Worm (Caenorhabditis elegans) whole organism, L1 larva: Measurements from ENCODE around the gene mdf-2.

Experiments used
- C16A3.4 ChIP-seq: fragments of 150-350 bp; optimal IDR thresholded peaks from 2 replicates; lab custom pipeline; 2014; ENCODE audit warnings: missing biosample characterization, missing genetic modification characterization
- C34B4.2 ChIP-seq: sonication (generic microtip); optimal IDR thresholded peaks from 2 replicates; lab custom pipeline; 2017; ENCODE audit warnings: mild to moderate bottlenecking, missing genetic modification characterization, missing compliant biosample characterization
- F16B12.6 ChIP-seq: fragments of 150-350 bp; optimal IDR thresholded peaks from 2 replicates; lab custom pipeline; 2014; ENCODE audit warnings: missing biosample characterization, missing genetic modification characterization
- Y116A8C.19 ChIP-seq: sonication (generic microtip); optimal IDR thresholded peaks from 2 replicates; lab custom pipeline; 2016; ENCODE audit warnings: missing compliant biosample characterization, missing genetic modification characterization, borderline replicate concordance
- aha-1 ChIP-seq: fragments of 150-350 bp; optimal IDR thresholded peaks from 2 replicates; lab custom pipeline; 2014; ENCODE audit warnings: missing biosample characterization, missing genetic modification characterization
- ama-1 ChIP-seq: fragments of 150-350 bp; optimal IDR thresholded peaks from 2 replicates; lab custom pipeline; 2014
- blmp-1 ChIP-seq: fragments of 150-350 bp; optimal IDR thresholded peaks from 2 replicates; lab custom pipeline; 2014; ENCODE audit warnings: missing biosample characterization, missing genetic modification characterization
- ceh-82 ChIP-seq, 3 experiments: fragments of 150-350 bp in 1 of 3; sonication (generic microtip) in 2 of 3; optimal IDR thresholded peaks; 2 replicates each; lab custom pipeline; 2014 to 2017; ENCODE audit warnings: missing biosample characterization in 3 of 3, missing genetic modification characterization in 3 of 3
- ceh-88 ChIP-seq: fragments of 200-800 bp; sonication (Bioruptor generic); IDR thresholded peaks from 2 replicates; pipeline ENCODE4 v1.3.6; 2022; ENCODE audit warnings: missing genetic modification characterization, missing compliant biosample characterization
- ceh-90 ChIP-seq: sonication (generic microtip); optimal IDR thresholded peaks from 2 replicates; lab custom pipeline; 2016; ENCODE audit warnings: missing genetic modification characterization, missing compliant biosample characterization
- dpl-1 ChIP-seq, 3 experiments: fragments of 150-350 bp in 2 of 3; sonication (generic microtip) in 1 of 3; optimal IDR thresholded peaks; 2 replicates each; lab custom pipeline; 2014 to 2017; ENCODE audit warnings: missing biosample characterization in 3 of 3, missing genetic modification characterization in 3 of 3, missing genetic modification reagents in 3 of 3
- dsc-1 ChIP-seq: sonication (generic microtip); optimal IDR thresholded peaks from 2 replicates; lab custom pipeline; 2016; ENCODE audit warnings: mild to moderate bottlenecking, missing genetic modification characterization, missing compliant biosample characterization
- efl-1 ChIP-seq, 4 experiments: fragments of 150-350 bp; optimal IDR thresholded peaks in 3 of 4; peaks in 1 of 4; 1 replicate in 1 of 4; 2 replicates in 3 of 4; lab custom pipeline; 2014; ENCODE audit warnings: missing biosample characterization in 2 of 4, missing genetic modification characterization in 2 of 4, missing genetic modification reagents in 2 of 4
- efl-3 ChIP-seq: fragments of 200-800 bp; sonication (Bioruptor generic); optimal IDR thresholded peaks from 2 replicates; lab custom pipeline; 2018; ENCODE audit warnings: mild to moderate bottlenecking, missing genetic modification characterization, missing compliant biosample characterization
- fkh-10 ChIP-seq: sonication (generic microtip); optimal IDR thresholded peaks from 2 replicates; lab custom pipeline; 2017; ENCODE audit warnings: missing biosample characterization, missing genetic modification reagents, missing genetic modification characterization
- fos-1 ChIP-seq: fragments of 150-350 bp; optimal IDR thresholded peaks from 2 replicates; lab custom pipeline; 2014; ENCODE audit warnings: missing biosample characterization, missing genetic modification characterization
- hpl-2 ChIP-seq: fragments of 150-350 bp; optimal IDR thresholded peaks from 2 replicates; lab custom pipeline; 2014; ENCODE audit warnings: missing biosample characterization, missing genetic modification reagents, missing genetic modification characterization
- isw-1 ChIP-seq: fragments of 200-800 bp; sonication (Bioruptor generic); IDR thresholded peaks from 2 replicates; pipeline ENCODE4 v1.3.6; 2022; ENCODE audit warnings: missing genetic modification characterization, missing compliant biosample characterization
- jun-1 ChIP-seq: fragments of 150-350 bp; optimal IDR thresholded peaks from 2 replicates; lab custom pipeline; 2014; ENCODE audit warnings: missing biosample characterization, missing genetic modification reagents, missing genetic modification characterization
- lin-14 ChIP-seq: fragments of 200-800 bp; sonication (Bioruptor generic); optimal IDR thresholded peaks from 2 replicates; lab custom pipeline; 2018; ENCODE audit warnings: mild to moderate bottlenecking, missing genetic modification characterization, moderate library complexity, missing compliant biosample characterization
- lin-15B ChIP-seq: fragments of 150-350 bp; sonication (generic microtip); optimal IDR thresholded peaks from 3 replicates; lab custom pipeline; 2014; ENCODE audit warnings: missing biosample characterization, missing genetic modification characterization
- lin-35 ChIP-seq, 2 experiments: fragments of 150-350 bp; optimal IDR thresholded peaks; 2 replicates each; lab custom pipeline; 2014; ENCODE audit warnings: missing biosample characterization in 2 of 2, missing genetic modification characterization in 2 of 2, missing genetic modification reagents in 2 of 2
- lsy-2 ChIP-seq, 2 experiments: fragments of 150-350 bp; optimal IDR thresholded peaks; 2 replicates each; lab custom pipeline; 2014; ENCODE audit warnings: missing biosample characterization in 2 of 2, missing genetic modification characterization in 2 of 2
- mab-9 ChIP-seq: fragments of 200-800 bp; sonication (Bioruptor generic); IDR thresholded peaks from 2 replicates; pipeline ENCODE4 v1.3.6; 2022; ENCODE audit warnings: missing genetic modification reagents, missing genetic modification characterization, missing compliant biosample characterization
- mdl-1 ChIP-seq, 2 experiments: fragments of 150-350 bp; optimal IDR thresholded peaks; 2 replicates each; lab custom pipeline; 2014 to 2017; ENCODE audit warnings: missing biosample characterization in 2 of 2, missing genetic modification characterization in 2 of 2, inconsistent platforms in 1 of 2
- nhr-19 ChIP-seq: fragments of 200-800 bp; sonication (Bioruptor generic); conservative IDR thresholded peaks from 2 replicates; pipeline ENCODE4 v1.3.6; 2022; ENCODE audit warnings: missing genetic modification characterization, missing compliant biosample characterization
- nhr-20 ChIP-seq: sonication (generic microtip); optimal IDR thresholded peaks from 2 replicates; lab custom pipeline; 2016; ENCODE audit warnings: mild to moderate bottlenecking, missing genetic modification characterization, missing compliant biosample characterization
- nhr-47 ChIP-seq: sonication (generic microtip); optimal IDR thresholded peaks from 2 replicates; lab custom pipeline; 2016; ENCODE audit warnings: mild to moderate bottlenecking, missing genetic modification characterization, moderate library complexity, missing compliant biosample characterization
- nhr-71 ChIP-seq: sonication (generic microtip); optimal IDR thresholded peaks from 2 replicates; lab custom pipeline; 2016; ENCODE audit warnings: mild to moderate bottlenecking, missing genetic modification characterization, moderate library complexity, missing compliant biosample characterization
- nhr-77 ChIP-seq: fragments of 150-350 bp; optimal IDR thresholded peaks from 2 replicates; lab custom pipeline; 2014; ENCODE audit warnings: missing biosample characterization, missing genetic modification characterization
- nhr-85 ChIP-seq: sonication (generic microtip); peaks from one replicate; lab custom pipeline; 2016; ENCODE audit warnings: missing genetic modification characterization, inconsistent platforms, missing compliant biosample characterization
- pag-3 ChIP-seq: sonication (generic microtip); optimal IDR thresholded peaks from 2 replicates; lab custom pipeline; 2017; ENCODE audit warnings: missing genetic modification characterization, mild to moderate bottlenecking, missing compliant biosample characterization, antibody characterized with exemption, borderline replicate concordance; ENCODE audit not compliant: insufficient read depth
- rnt-1 ChIP-seq: sonication (generic microtip); optimal IDR thresholded peaks from 2 replicates; lab custom pipeline; 2016; ENCODE audit warnings: mild to moderate bottlenecking, missing genetic modification characterization, moderate library complexity, missing compliant biosample characterization
- snpc-4 ChIP-seq: fragments of 150-350 bp; optimal IDR thresholded peaks from 2 replicates; lab custom pipeline; 2014; ENCODE audit warnings: missing biosample characterization, missing genetic modification characterization
- snu-23 ChIP-seq: sonication (generic microtip); optimal IDR thresholded peaks from 2 replicates; lab custom pipeline; 2016; ENCODE audit warnings: missing genetic modification characterization, missing compliant biosample characterization
- sox-4 ChIP-seq: sonication (generic microtip); optimal IDR thresholded peaks from 2 replicates; lab custom pipeline; 2016; ENCODE audit warnings: missing genetic modification characterization, missing compliant biosample characterization
- swsn-7 ChIP-seq: sonication (generic microtip); optimal IDR thresholded peaks from 2 replicates; lab custom pipeline; 2016; ENCODE audit warnings: missing genetic modification characterization, missing compliant biosample characterization
- unc-86 ChIP-seq: sonication (generic microtip); optimal IDR thresholded peaks from 2 replicates; lab custom pipeline; 2016; ENCODE audit warnings: missing genetic modification characterization, missing compliant biosample characterization
- unc-98 ChIP-seq: fragments of 200-800 bp; sonication (Bioruptor generic); IDR thresholded peaks from 2 replicates; pipeline ENCODE4 v1.3.6; 2022; ENCODE audit warnings: missing genetic modification characterization, missing compliant biosample characterization
- xbp-1 ChIP-seq: sonication (generic microtip); optimal IDR thresholded peaks from 2 replicates; lab custom pipeline; 2016; ENCODE audit warnings: missing genetic modification characterization, missing compliant biosample characterization
- ztf-11 ChIP-seq, 2 experiments: sonication (generic microtip); optimal IDR thresholded peaks; 2 replicates each; lab custom pipeline; 2016 to 2017; ENCODE audit warnings: missing genetic modification characterization in 2 of 2, missing biosample characterization in 1 of 2, missing compliant biosample characterization in 1 of 2
- ztf-4 ChIP-seq: fragments of 150-350 bp; optimal IDR thresholded peaks from 2 replicates; lab custom pipeline; 2014; ENCODE audit warnings: missing biosample characterization, missing genetic modification characterization

mdf-2 gene

ce11 chrIV:2666127-2666526 is 25.2 kb upstream of the mdf-2 start:
- TF ChIP-seq ztf-11 (tag; optimal IDR thresholded peaks at IDR 0.05; lab: Kevin White, UChicago) (no peak), dpl-1 (GFP tag; optimal IDR thresholded peaks at IDR 0.05; lab: Kevin White, UChicago) (peak; percentile 38 to 64 (median 39)), F16B12.6 (peak; percentile 22), efl-1 (optimal IDR thresholded peaks at IDR 0.05; lab: Kevin White, UChicago) (peak; percentile 8 to 38), efl-1 (GFP tag; optimal IDR thresholded peaks at IDR 0.05 in 1 of 2; lab: Kevin White, UChicago) (peak; percentile 50 to 94), lin-14 (GFP tag; lab: Kevin White, UChicago) (peak; percentile 36), lin-35 (GFP tag; optimal IDR thresholded peaks at IDR 0.05; lab: Kevin White, UChicago) (peak; percentile 35 to 56), ceh-82 (tag; optimal IDR thresholded peaks at IDR 0.05; lab: Kevin White, UChicago) (peak in 1 of 3 experiments; percentile 18), rnt-1 (peak; percentile 25), nhr-85 (tag; lab: Kevin White, UChicago) (peak; percentile 53), ama-1 (lab: Kevin White, UChicago) (no peak), lin-15B (tag; lab: Kevin White, UChicago) (peak; percentile 25), pag-3 (tag; lab: Kevin White, UChicago) (peak; percentile 72), C16A3.4 (tag; lab: Kevin White, UChicago) (no peak)

DNA sequence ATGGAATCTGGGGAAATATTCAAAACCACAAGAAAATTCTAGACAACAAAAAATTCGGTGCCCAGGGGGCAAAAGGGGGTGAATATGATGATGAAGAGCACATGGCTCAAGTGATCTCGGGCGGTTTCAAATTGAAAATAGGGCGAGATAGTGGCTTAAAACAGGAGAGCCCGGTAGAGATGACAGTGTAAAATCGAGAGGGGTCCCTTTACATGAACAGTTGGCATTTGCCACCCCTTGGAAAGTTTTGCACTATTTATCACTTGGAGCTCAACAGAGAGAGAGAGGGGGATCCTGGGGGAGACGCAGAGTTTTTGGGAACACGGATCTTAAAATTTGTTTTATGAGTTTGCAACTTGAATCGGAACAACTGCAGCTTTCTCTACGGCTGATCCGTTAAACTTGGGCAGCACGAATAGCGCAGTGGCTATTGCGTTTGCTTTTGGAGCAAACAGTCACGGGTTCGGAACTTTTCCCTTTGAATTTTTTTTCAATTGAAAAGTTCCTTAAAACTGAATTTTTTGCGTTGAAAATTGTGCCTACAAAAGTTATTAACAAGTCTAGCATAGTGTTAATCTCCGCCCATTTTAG is 24.6 kb upstream of the mdf-2 start:
- no peak for TF ChIP-seq blmp-1 (tag; lab: Kevin White, UChicago)
- TF ChIP-seq snpc-4 (tag; lab: Kevin White, UChicago): no peak
- TF ChIP-seq dsc-1: peak; percentile 25
- TF ChIP-seq nhr-71 (tag; lab: Kevin White, UChicago): peak; percentile 74
- TF ChIP-seq nhr-20: peak; percentile 31
- TF ChIP-seq rnt-1: peak; percentile 54
- TF ChIP-seq nhr-47 (tag; lab: Kevin White, UChicago): no peak
- no peak for TF ChIP-seq xbp-1 (tag; lab: Kevin White, UChicago)
- TF ChIP-seq pag-3 (tag; lab: Kevin White, UChicago): peak; percentile 99
- no peak; the same call in none of the 2 replicates for TF ChIP-seq nhr-19 (GFP tag; lab: Robert Waterston, UW)
- peak in 1 of 2 experiments; percentile 59 for TF ChIP-seq lsy-2 (tag; optimal IDR thresholded peaks at IDR 0.05; lab: Kevin White, UChicago)
- TF ChIP-seq mdl-1 (tag; optimal IDR thresholded peaks at IDR 0.05; lab: Kevin White, UChicago): peak in 1 of 2 experiments; percentile 29
- no peak for TF ChIP-seq nhr-77 (tag; lab: Kevin White, UChicago)
- no peak for TF ChIP-seq fos-1
- peak; percentile 79 for TF ChIP-seq lin-14 (GFP tag; lab: Kevin White, UChicago)
- TF ChIP-seq hpl-2: no peak
- TF ChIP-seq jun-1: no peak
- peak; percentile 30 for TF ChIP-seq snu-23 (GFP tag; lab: Kevin White, UChicago)
- TF ChIP-seq unc-98 (GFP tag; lab: Robert Waterston, UW): 0 out of 2 replicates have a peak, but pooled peaks have one; percentile 40
- TF ChIP-seq efl-1 (optimal IDR thresholded peaks at IDR 0.05; lab: Kevin White, UChicago): peak in 1 of 2 experiments; percentile 23
- peak; percentile 4 to 64 for TF ChIP-seq efl-1 (GFP tag; optimal IDR thresholded peaks at IDR 0.05 in 1 of 2; lab: Kevin White, UChicago)
- peak; percentile 16 for TF ChIP-seq swsn-7 (tag; lab: Kevin White, UChicago)
- no peak for TF ChIP-seq efl-3 (GFP tag; lab: Kevin White, UChicago)

DNA sequence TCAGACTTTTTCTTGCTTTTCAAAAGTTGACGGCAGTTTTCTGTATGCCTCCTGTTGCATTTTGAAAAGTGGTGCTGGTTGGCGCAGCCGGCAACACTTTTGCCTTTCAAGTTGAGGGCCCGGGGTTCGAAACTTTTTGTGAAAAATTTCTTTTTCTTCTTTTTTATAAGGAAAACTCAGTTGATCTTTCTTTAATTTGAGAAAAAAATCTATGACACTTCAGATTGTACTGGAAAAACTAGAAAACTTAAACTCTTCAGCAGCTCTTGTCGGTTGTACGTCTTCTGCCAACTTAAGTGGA is 23.9 kb upstream of the mdf-2 start:
- TF ChIP-seq efl-1 (optimal IDR thresholded peaks at IDR 0.05; lab: Kevin White, UChicago) (no peak), efl-1 (GFP tag; optimal IDR thresholded peaks at IDR 0.05 in 1 of 2; lab: Kevin White, UChicago) (peak in 1 of 2 experiments; percentile 58), nhr-47 (tag; lab: Kevin White, UChicago) (no peak)

- TF ChIP-seq nhr-71 (tag; lab: Kevin White, UChicago) (peak; percentile 35), mab-9 (GFP tag; lab: Robert Waterston, UW) (no peak), lsy-2 (tag; optimal IDR thresholded peaks at IDR 0.05; lab: Kevin White, UChicago) (peak; percentile 31 to 55), ceh-88 (GFP tag; lab: Robert Waterston, UW) (no peak), isw-1 (GFP tag; lab: Robert Waterston, UW) (peak; percentile 12), nhr-85 (tag; lab: Kevin White, UChicago) (peak; percentile 15), aha-1 (no peak), lin-35 (GFP tag; optimal IDR thresholded peaks at IDR 0.05; lab: Kevin White, UChicago) (peak in 1 of 2 experiments; percentile 33), C34B4.2 (tag; lab: Kevin White, UChicago) (no peak), fkh-10 (GFP tag; lab: Kevin White, UChicago) (peak; percentile 72), ceh-90 (tag; lab: Kevin White, UChicago) (no peak), sox-4 (tag; lab: Kevin White, UChicago) (no peak), nhr-47 (tag; lab: Kevin White, UChicago) (peak; percentile 40), dsc-1 (peak; percentile 57), unc-86 (tag; lab: Kevin White, UChicago) (peak; percentile 15), efl-1 (optimal IDR thresholded peaks at IDR 0.05; lab: Kevin White, UChicago) (peak; percentile 6 to 20), efl-1 (GFP tag; optimal IDR thresholded peaks at IDR 0.05 in 1 of 2; lab: Kevin White, UChicago) (peak; percentile 3 to 88), ztf-4 (tag; lab: Kevin White, UChicago) (no peak), Y116A8C.19 (tag; lab: Kevin White, UChicago) (no peak)
Observed at ce11 chrIV:2663953-2664900, 23.3 kb upstream of the mdf-2 start, which contains the start of gene Y69A2AR.31. Gene Y69A2AR.31, minus strand, starts transcription at chrIV:2664003.
